Worm (Caenorhabditis elegans) whole organism, young adult: ENCODE data around the gene C25G6.4.
A peak's percentile ranks its signal among the peaks of the same experiment; 100 is the strongest.

Experiments
- B0019.2 ChIP-seq: fragments of 200-800 bp; sonication (Bioruptor generic); conservative IDR thresholded peaks from 2 replicates; pipeline ENCODE4 v1.3.6; 2022; ENCODE audit warnings: missing genetic modification reagents, missing genetic modification characterization, missing compliant biosample characterization
- B0035.1 ChIP-seq: sonication (generic microtip); optimal IDR thresholded peaks from 2 replicates; lab custom pipeline; 2016; ENCODE audit warnings: missing genetic modification characterization, mild to moderate bottlenecking, missing compliant biosample characterization, missing genotype, missing genetic modification reagents
- F22D6.2 ChIP-seq: sonication (generic microtip); optimal IDR thresholded peaks from 2 replicates; lab custom pipeline; 2016; ENCODE audit warnings: mild to moderate bottlenecking, missing genetic modification characterization, missing compliant biosample characterization
- F23B12.7 ChIP-seq: sonication (generic microtip); optimal IDR thresholded peaks from 2 replicates; lab custom pipeline; 2017; ENCODE audit warnings: missing genetic modification characterization, mild to moderate bottlenecking, missing compliant biosample characterization, antibody characterized with exemption, moderate library complexity; ENCODE audit not compliant: insufficient read depth
- K11D2.4 ChIP-seq: fragments of 200-800 bp; sonication (Bioruptor generic); IDR thresholded peaks from 2 replicates; pipeline ENCODE4 v1.3.6; 2022; ENCODE audit warnings: missing genetic modification reagents, missing genetic modification characterization, missing compliant biosample characterization
- T07F8.4 ChIP-seq: sonication (generic microtip); optimal IDR thresholded peaks from 2 replicates; lab custom pipeline; 2016; ENCODE audit warnings: mild to moderate bottlenecking, missing genetic modification characterization, moderate library complexity, missing compliant biosample characterization
- T26A5.8 ChIP-seq: sonication (generic microtip); optimal IDR thresholded peaks from 2 replicates; lab custom pipeline; 2016; ENCODE audit warnings: missing genetic modification characterization, missing compliant biosample characterization
- Y56A3A.18 ChIP-seq: fragments of 200-800 bp; sonication (Bioruptor generic); IDR thresholded peaks from 2 replicates; pipeline ENCODE4 v1.3.6; 2022; ENCODE audit warnings: missing genetic modification reagents, missing genetic modification characterization, missing compliant biosample characterization
- Y79H2A.3 ChIP-seq: fragments of 200-800 bp; sonication (Bioruptor generic); conservative IDR thresholded peaks from 2 replicates; pipeline ENCODE4 v1.3.6; 2022; ENCODE audit warnings: missing genetic modification reagents, missing genetic modification characterization, missing compliant biosample characterization
- attf-5 ChIP-seq: fragments of 200-800 bp; sonication (Bioruptor generic); optimal IDR thresholded peaks from 2 replicates; lab custom pipeline; 2018; ENCODE audit warnings: mild to moderate bottlenecking, missing genetic modification characterization, missing compliant biosample characterization
- bed-2 ChIP-seq: fragments of 200-800 bp; sonication (Bioruptor generic); IDR thresholded peaks from 2 replicates; pipeline ENCODE4 v1.3.6; 2022; ENCODE audit warnings: missing genetic modification reagents, missing genetic modification characterization, missing compliant biosample characterization
- cebp-1 ChIP-seq, 2 experiments: fragments of 200-800 bp in 1 of 2; sonication (Bioruptor generic) in 1 of 2; sonication (generic microtip) in 1 of 2; IDR thresholded peaks in 1 of 2; optimal IDR thresholded peaks in 1 of 2; 2 replicates each; pipeline versions ENCODE4 v1.3.6 to Lab custom; 2017 to 2022; ENCODE audit warnings: missing compliant biosample characterization in 2 of 2, missing genetic modification characterization in 2 of 2, mild to moderate bottlenecking in 1 of 2, missing genetic modification reagents in 1 of 2, moderate library complexity in 1 of 2
- cebp-2 ChIP-seq: fragments of 200-800 bp; sonication (Bioruptor generic); IDR thresholded peaks from 2 replicates; pipeline ENCODE4 v1.3.6; 2022; ENCODE audit warnings: missing genetic modification characterization, missing compliant biosample characterization
- ceh-91 ChIP-seq: fragments of 200-800 bp; sonication (Bioruptor generic); IDR thresholded peaks from 2 replicates; pipeline ENCODE4 v1.3.6; 2022; ENCODE audit warnings: missing genetic modification reagents, missing genetic modification characterization, missing compliant biosample characterization
- dox-1 ChIP-seq: fragments of 200-800 bp; sonication (Bioruptor generic); IDR thresholded peaks from 2 replicates; pipeline ENCODE4 v1.3.6; 2022; ENCODE audit warnings: missing genetic modification reagents, missing genetic modification characterization, missing compliant biosample characterization
- efl-1 ChIP-seq: fragments of 150-350 bp; optimal IDR thresholded peaks from 2 replicates; lab custom pipeline; 2014; ENCODE audit warnings: missing biosample characterization, missing genetic modification reagents, missing genetic modification characterization
- egl-44 ChIP-seq: fragments of 200-800 bp; sonication (Bioruptor generic); IDR thresholded peaks from 2 replicates; pipeline ENCODE4 v1.3.6; 2022; ENCODE audit warnings: missing genetic modification reagents, missing genetic modification characterization, missing compliant biosample characterization
- ets-4 ChIP-seq: fragments of 200-800 bp; sonication (Bioruptor generic); optimal IDR thresholded peaks from 2 replicates; lab custom pipeline; 2018; ENCODE audit warnings: mild to moderate bottlenecking, missing genetic modification characterization, missing compliant biosample characterization
- fkh-3 ChIP-seq: sonication (generic microtip); optimal IDR thresholded peaks from 2 replicates; lab custom pipeline; 2016; ENCODE audit warnings: mild to moderate bottlenecking, missing genetic modification characterization, missing compliant biosample characterization
- gei-17 ChIP-seq: fragments of 200-800 bp; sonication (Bioruptor generic); optimal IDR thresholded peaks from 2 replicates; lab custom pipeline; 2018; ENCODE audit warnings: mild to moderate bottlenecking, missing genetic modification characterization, missing compliant biosample characterization
- hlh-12 ChIP-seq: sonication (generic microtip); optimal IDR thresholded peaks from 2 replicates; lab custom pipeline; 2016; ENCODE audit warnings: missing genetic modification characterization, missing compliant biosample characterization
- hsf-1 ChIP-seq: fragments of 200-800 bp; sonication (Bioruptor generic); IDR thresholded peaks from 2 replicates; pipeline ENCODE4 v1.3.6; 2022; ENCODE audit warnings: missing genetic modification reagents, missing genetic modification characterization, missing compliant biosample characterization
- lag-1 ChIP-seq: fragments of 200-800 bp; sonication (Bioruptor generic); IDR thresholded peaks from 2 replicates; pipeline ENCODE4 v1.3.6; 2022; ENCODE audit warnings: missing genetic modification reagents, missing genetic modification characterization, missing compliant biosample characterization
- let-607 ChIP-seq, 2 experiments: fragments of 200-800 bp in 1 of 2; sonication (Bioruptor generic) in 1 of 2; sonication (generic microtip) in 1 of 2; optimal IDR thresholded peaks; 2 replicates each; lab custom pipeline; 2016 to 2018; ENCODE audit warnings: mild to moderate bottlenecking in 2 of 2, missing compliant biosample characterization in 2 of 2, missing genetic modification characterization in 2 of 2, moderate library complexity in 2 of 2, missing genotype in 1 of 2
- lin-26 ChIP-seq: fragments of 200-800 bp; sonication (Bioruptor generic); IDR thresholded peaks from 2 replicates; pipeline ENCODE4 v1.3.6; 2022; ENCODE audit warnings: missing genetic modification reagents, missing genetic modification characterization, missing compliant biosample characterization
- lin-35 ChIP-seq, 3 experiments: fragments of 150-350 bp in 2 of 3; sonication (generic microtip) in 1 of 3; optimal IDR thresholded peaks; 2 replicates each; lab custom pipeline; 2014 to 2018; ENCODE audit warnings: missing biosample characterization in 3 of 3, missing genetic modification characterization in 3 of 3, missing genetic modification reagents in 3 of 3
- lin-40 ChIP-seq: sonication (generic microtip); optimal IDR thresholded peaks from 2 replicates; lab custom pipeline; 2016; ENCODE audit warnings: missing genetic modification characterization, mild to moderate bottlenecking, missing compliant biosample characterization, missing genotype, missing genetic modification reagents
- lir-1 ChIP-seq: fragments of 200-800 bp; sonication (Bioruptor generic); conservative IDR thresholded peaks from 2 replicates; pipeline ENCODE4 v1.3.6; 2022; ENCODE audit warnings: missing genetic modification reagents, missing genetic modification characterization, missing compliant biosample characterization
- lsl-1 ChIP-seq: fragments of 200-800 bp; sonication (Bioruptor generic); optimal IDR thresholded peaks from 2 replicates; lab custom pipeline; 2018; ENCODE audit warnings: mild to moderate bottlenecking, missing genetic modification characterization, moderate library complexity, missing compliant biosample characterization
- madf-10 ChIP-seq: sonication (generic microtip); optimal IDR thresholded peaks from 2 replicates; lab custom pipeline; 2016; ENCODE audit warnings: mild to moderate bottlenecking, missing genetic modification characterization, missing compliant biosample characterization
- madf-3 ChIP-seq: fragments of 200-800 bp; sonication (Bioruptor generic); IDR thresholded peaks from 2 replicates; pipeline ENCODE4 v1.3.6; 2022; ENCODE audit warnings: missing genetic modification reagents, missing genetic modification characterization, missing compliant biosample characterization
- mel-28 ChIP-seq: sonication (generic microtip); optimal IDR thresholded peaks from 2 replicates; lab custom pipeline; 2016; ENCODE audit warnings: borderline replicate concordance, mild to moderate bottlenecking, missing genetic modification characterization, missing compliant biosample characterization
- nfyb-1 ChIP-seq: fragments of 200-800 bp; sonication (Bioruptor generic); IDR thresholded peaks from 2 replicates; pipeline ENCODE4 v1.3.6; 2022; ENCODE audit warnings: missing genetic modification reagents, missing genetic modification characterization, missing compliant biosample characterization
- nhr-120 ChIP-seq: fragments of 200-800 bp; sonication (Bioruptor generic); IDR thresholded peaks from 2 replicates; pipeline ENCODE4 v1.3.6; 2022; ENCODE audit warnings: missing genetic modification characterization, missing compliant biosample characterization
- nhr-80 ChIP-seq: sonication (generic microtip); optimal IDR thresholded peaks from 2 replicates; lab custom pipeline; 2016; ENCODE audit warnings: missing genetic modification characterization, missing compliant biosample characterization
- pha-4 ChIP-seq: fragments of 150-350 bp; sonication (generic microtip); optimal IDR thresholded peaks from 2 replicates; lab custom pipeline; 2014; ENCODE audit warnings: missing biosample characterization, missing genetic modification reagents, missing genetic modification characterization
- rcor-1 ChIP-seq: fragments of 200-800 bp; sonication (Bioruptor generic); IDR thresholded peaks from 2 replicates; pipeline ENCODE4 v1.3.6; 2022; ENCODE audit warnings: missing genetic modification reagents, missing genetic modification characterization, missing compliant biosample characterization
- repo-1 ChIP-seq: sonication (generic microtip); optimal IDR thresholded peaks from 2 replicates; lab custom pipeline; 2017; ENCODE audit warnings: mild to moderate bottlenecking, missing genetic modification characterization, missing compliant biosample characterization
- snpc-1.1 ChIP-seq: sonication (generic microtip); optimal IDR thresholded peaks from 2 replicates; lab custom pipeline; 2017; ENCODE audit warnings: missing genetic modification characterization, mild to moderate bottlenecking, missing compliant biosample characterization, antibody characterized with exemption, moderate library complexity, missing genotype, missing genetic modification reagents; ENCODE audit not compliant: insufficient read depth
- snpc-4 ChIP-seq, 5 experiments: fragments of 150-350 bp in 1 of 5; sonication (generic microtip) in 4 of 5; optimal IDR thresholded peaks; 2 replicates each; lab custom pipeline; 2014 to 2018; ENCODE audit warnings: missing genetic modification characterization in 5 of 5, missing biosample characterization in 3 of 5, antibody characterized with exemption in 2 of 5, mild to moderate bottlenecking in 2 of 5, missing compliant biosample characterization in 2 of 5, missing genotype in 2 of 5, moderate library complexity in 2 of 5, missing genetic modification reagents in 1 of 5
- tbx-9 ChIP-seq: sonication (generic microtip); optimal IDR thresholded peaks from 2 replicates; lab custom pipeline; 2016; ENCODE audit warnings: borderline replicate concordance, missing genetic modification characterization, inconsistent platforms, missing compliant biosample characterization
- tlf-1 ChIP-seq: fragments of 200-800 bp; sonication (Bioruptor generic); optimal IDR thresholded peaks from 2 replicates; lab custom pipeline; 2018; ENCODE audit warnings: mild to moderate bottlenecking, missing genetic modification characterization, missing compliant biosample characterization
- unc-62 ChIP-seq: fragments of 150-350 bp; optimal IDR thresholded peaks from 2 replicates; lab custom pipeline; 2014; ENCODE audit warnings: missing biosample characterization, missing genetic modification reagents, missing genetic modification characterization
- zfh-2 ChIP-seq: fragments of 200-800 bp; sonication (Bioruptor generic); conservative IDR thresholded peaks from 2 replicates; pipeline ENCODE4 v1.3.6; 2022; ENCODE audit warnings: missing genetic modification reagents, missing genetic modification characterization, missing compliant biosample characterization
- ztf-22 ChIP-seq: fragments of 200-800 bp; sonication (Bioruptor generic); optimal IDR thresholded peaks from 2 replicates; lab custom pipeline; 2018; ENCODE audit warnings: mild to moderate bottlenecking, missing genetic modification characterization, moderate library complexity, missing compliant biosample characterization
- ztf-25 ChIP-seq: fragments of 200-800 bp; sonication (Bioruptor generic); IDR thresholded peaks from 2 replicates; pipeline ENCODE4 v1.3.6; 2022; ENCODE audit warnings: missing genetic modification reagents, missing genetic modification characterization, missing compliant biosample characterization
- ztf-28 ChIP-seq: fragments of 200-800 bp; sonication (Bioruptor generic); IDR thresholded peaks from 2 replicates; pipeline ENCODE4 v1.3.6; 2022; ENCODE audit warnings: missing genetic modification reagents, missing genetic modification characterization, missing compliant biosample characterization

Gene C25G6.4

ce11 chrX:1272539-1272938, 22.9 kb upstream of the C25G6.4 start, which contains the start of gene C52B11.5:
Gene C52B11.5 (plus strand): TSS chrX:1272788.
- TF ChIP-seq snpc-4 (GFP tag; optimal IDR thresholded peaks at IDR 0.05; lab: Kevin White, UChicago) (no peak), snpc-4 (tag; optimal IDR thresholded peaks at IDR 0.05; lab: Kevin White, UChicago) (peak in 1 of 4 experiments; percentile 13), ztf-28 (no peak), attf-5 (GFP tag; lab: Kevin White, UChicago) (no peak), unc-62 (GFP tag; lab: Kevin White, UChicago) (peak; percentile 79), tlf-1 (GFP tag; lab: Kevin White, UChicago) (peak; percentile 41), F23B12.7 (tag; lab: Kevin White, UChicago) (peak; percentile 19), lin-35 (GFP tag; optimal IDR thresholded peaks at IDR 0.05; lab: Kevin White, UChicago) (no peak), zfh-2 (GFP tag; lab: Robert Waterston, UW) (no peak), B0019.2 (no peak), cebp-2 (GFP tag; lab: Robert Waterston, UW) (no peak), cebp-1 (GFP tag; IDR thresholded peaks at IDR 0.05; lab: Robert Waterston, UW) (peak; percentile 78; the same call in 1 of the 2 replicates), cebp-1 (tag; optimal IDR thresholded peaks at IDR 0.05; lab: Kevin White, UChicago) (peak; percentile 92), T07F8.4 (tag; lab: Kevin White, UChicago) (no peak), lag-1 (no peak), madf-10 (tag; lab: Kevin White, UChicago) (no peak), nhr-120 (GFP tag; lab: Robert Waterston, UW) (no peak), ets-4 (GFP tag; lab: Kevin White, UChicago) (peak; percentile 72), fkh-3 (no peak), lin-26 (GFP tag; lab: Robert Waterston, UW) (no peak), pha-4 (tag; lab: Kevin White, UChicago) (peak; percentile 70), snpc-1.1 (tag; lab: Kevin White, UChicago) (no peak), repo-1 (tag; lab: Kevin White, UChicago) (no peak), ztf-22 (GFP tag; lab: Kevin White, UChicago) (peak; percentile 59), tbx-9 (tag; lab: Kevin White, UChicago) (no peak), Y79H2A.3 (GFP tag; lab: Robert Waterston, UW) (no peak), lsl-1 (GFP tag; lab: Kevin White, UChicago) (no peak), hsf-1 (GFP tag; lab: Robert Waterston, UW) (no peak), F22D6.2 (tag; lab: Kevin White, UChicago) (no peak), ceh-91 (GFP tag; lab: Robert Waterston, UW) (no peak), nfyb-1 (GFP tag; lab: Robert Waterston, UW) (0 out of 2 replicates have a peak, but pooled peaks have one; percentile 36), nhr-80 (peak; percentile 98), lin-40 (tag; lab: Kevin White, UChicago) (peak; percentile 9), rcor-1 (GFP tag; lab: Robert Waterston, UW) (no peak), Y56A3A.18 (GFP tag; lab: Robert Waterston, UW) (peak; percentile 76; the same call in 1 of the 2 replicates), T26A5.8 (tag; lab: Kevin White, UChicago) (no peak), K11D2.4 (GFP tag; lab: Robert Waterston, UW) (0 out of 2 replicates have a peak, but pooled peaks have one; percentile 13), ztf-25 (GFP tag; lab: Robert Waterston, UW) (no peak), mel-28 (no peak), efl-1 (no peak), lir-1 (GFP tag; lab: Robert Waterston, UW) (0 out of 2 replicates have a peak, but pooled peaks have one; percentile 28), madf-3 (GFP tag; lab: Robert Waterston, UW) (no peak), B0035.1 (tag; lab: Kevin White, UChicago) (no peak), bed-2 (GFP tag; lab: Robert Waterston, UW) (no peak), let-607 (tag; optimal IDR thresholded peaks at IDR 0.05; lab: Kevin White, UChicago) (peak; percentile 61 to 77), dox-1 (GFP tag; lab: Robert Waterston, UW) (peak; percentile 70; the same call in 1 of the 2 replicates), hlh-12 (tag; lab: Kevin White, UChicago) (no peak), egl-44 (GFP tag; lab: Robert Waterston, UW) (no peak), gei-17 (GFP tag; lab: Kevin White, UChicago) (no peak)
